Worm (Caenorhabditis elegans) whole organism, L1 larva: ENCODE measurements around the gene dmsr-4.

Source experiments
- C34B4.2 ChIP-seq: sonication (generic microtip); optimal IDR thresholded peaks from 2 replicates; lab custom pipeline; 2017; ENCODE audit warnings: mild to moderate bottlenecking, missing genetic modification characterization, missing compliant biosample characterization
- F16B12.6 ChIP-seq: fragments of 150-350 bp; optimal IDR thresholded peaks from 2 replicates; lab custom pipeline; 2014; ENCODE audit warnings: missing biosample characterization, missing genetic modification characterization
- alr-1 ChIP-seq: fragments of 200-800 bp; sonication (Bioruptor generic); optimal IDR thresholded peaks from 2 replicates; lab custom pipeline; 2018; ENCODE audit warnings: borderline replicate concordance, mild to moderate bottlenecking, missing genetic modification characterization, missing compliant biosample characterization
- elt-2 ChIP-seq: sonication (generic microtip); optimal IDR thresholded peaks from 2 replicates; lab custom pipeline; 2016; ENCODE audit warnings: missing genetic modification characterization, mild to moderate bottlenecking, inconsistent platforms, missing compliant biosample characterization, missing genetic modification reagents
- lin-14 ChIP-seq: fragments of 200-800 bp; sonication (Bioruptor generic); optimal IDR thresholded peaks from 2 replicates; lab custom pipeline; 2018; ENCODE audit warnings: mild to moderate bottlenecking, missing genetic modification characterization, moderate library complexity, missing compliant biosample characterization
- lin-35 ChIP-seq, 2 experiments: fragments of 150-350 bp; optimal IDR thresholded peaks; 2 replicates each; lab custom pipeline; 2014; ENCODE audit warnings: missing biosample characterization in 2 of 2, missing genetic modification characterization in 2 of 2, missing genetic modification reagents in 2 of 2
- mef-2 ChIP-seq: fragments of 150-350 bp; optimal IDR thresholded peaks from 2 replicates; lab custom pipeline; 2014; ENCODE audit warnings: missing biosample characterization, missing genetic modification characterization
- nhr-237 ChIP-seq: fragments of 150-350 bp; optimal IDR thresholded peaks from 2 replicates; lab custom pipeline; 2014; ENCODE audit warnings: missing biosample characterization, missing genetic modification characterization
- nhr-28 ChIP-seq: fragments of 150-350 bp; optimal IDR thresholded peaks from 2 replicates; lab custom pipeline; 2014; ENCODE audit warnings: missing biosample characterization, missing genetic modification characterization
- nhr-76 ChIP-seq: sonication (generic microtip); optimal IDR thresholded peaks from 2 replicates; lab custom pipeline; 2017; ENCODE audit warnings: missing biosample characterization, missing genetic modification characterization
- pag-3 ChIP-seq: sonication (generic microtip); optimal IDR thresholded peaks from 2 replicates; lab custom pipeline; 2017; ENCODE audit warnings: missing genetic modification characterization, mild to moderate bottlenecking, missing compliant biosample characterization, antibody characterized with exemption, borderline replicate concordance; ENCODE audit not compliant: insufficient read depth
- sox-4 ChIP-seq: sonication (generic microtip); optimal IDR thresholded peaks from 2 replicates; lab custom pipeline; 2016; ENCODE audit warnings: missing genetic modification characterization, missing compliant biosample characterization
- unc-130 ChIP-seq: fragments of 150-350 bp; optimal IDR thresholded peaks from 2 replicates; lab custom pipeline; 2017; ENCODE audit warnings: missing biosample characterization, missing genetic modification characterization, inconsistent platforms

DNA sequence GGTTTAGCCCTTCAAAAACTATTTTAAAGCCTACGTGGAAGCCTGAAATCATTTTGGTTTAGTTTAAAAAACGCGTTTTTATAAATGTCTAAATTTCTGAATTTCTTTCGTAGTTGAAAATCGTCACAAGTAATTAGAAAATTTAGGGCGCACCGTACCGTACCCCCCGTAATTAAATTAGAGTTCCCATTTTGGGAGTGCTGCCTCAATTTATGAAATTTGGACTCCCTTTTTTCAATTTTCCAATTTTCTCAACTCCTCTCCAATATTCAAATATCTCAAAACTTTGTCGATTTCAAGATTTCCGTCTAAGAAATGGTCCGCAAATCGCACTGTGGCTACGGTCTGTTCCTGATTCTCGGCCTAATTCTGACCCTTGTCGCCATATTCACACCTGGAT is 16.6 kb downstream of the dmsr-4 start, which contains the start of gene clc-31:
- TF ChIP-seq nhr-237 (tag; lab: Kevin White, UChicago) (no peak), pag-3 (tag; lab: Kevin White, UChicago) (no peak), sox-4 (tag; lab: Kevin White, UChicago) (no peak), C34B4.2 (tag; lab: Kevin White, UChicago) (no peak), lin-35 (GFP tag; optimal IDR thresholded peaks at IDR 0.05; lab: Kevin White, UChicago) (no peak), mef-2 (no peak), nhr-28 (tag; lab: Kevin White, UChicago) (no peak), alr-1 (no peak), F16B12.6 (tag; lab: Kevin White, UChicago) (no peak), elt-2 (tag; lab: Kevin White, UChicago) (no peak), lin-14 (GFP tag; lab: Kevin White, UChicago) (no peak), unc-130 (tag; lab: Kevin White, UChicago) (no peak), nhr-76 (tag; lab: Kevin White, UChicago) (no peak)
